Fruit fly (Drosophila melanogaster): ENCODE data around the gene CG14300.

The CG14300 gene

DNA sequence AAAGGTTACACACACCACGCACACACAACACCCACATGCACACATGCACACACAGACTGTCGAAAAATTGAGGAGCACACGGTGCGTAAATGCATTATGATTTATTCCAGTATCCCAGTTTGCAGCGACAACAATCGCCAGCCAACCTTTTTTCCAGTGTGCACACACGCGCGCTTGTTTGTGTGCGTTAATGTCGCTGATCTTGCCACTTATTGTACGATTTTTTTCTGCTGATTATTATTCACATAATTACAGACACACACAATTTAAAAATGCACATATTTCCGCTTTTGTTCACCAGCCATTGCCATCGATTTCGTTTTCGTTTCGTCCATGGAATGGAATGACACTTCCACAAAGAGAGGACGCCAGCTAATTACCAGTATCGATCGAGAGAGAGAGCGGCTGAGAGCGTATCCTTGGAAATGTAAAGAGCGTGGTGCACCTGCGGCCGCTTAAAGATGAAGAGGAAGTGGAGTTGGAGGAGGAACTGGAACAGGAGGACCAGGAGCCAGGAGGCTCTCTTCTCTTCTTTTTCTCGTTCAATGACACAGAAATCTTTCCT, 35.0 kb downstream of the CG14300 start:
- TF ChIP-seq EcR (GFP tag; optimal IDR thresholded peaks at IDR 0.05) (peak; percentile 98), Ets98B (GFP tag; IDR thresholded peaks at IDR 0.05) (no peak)

DNA sequence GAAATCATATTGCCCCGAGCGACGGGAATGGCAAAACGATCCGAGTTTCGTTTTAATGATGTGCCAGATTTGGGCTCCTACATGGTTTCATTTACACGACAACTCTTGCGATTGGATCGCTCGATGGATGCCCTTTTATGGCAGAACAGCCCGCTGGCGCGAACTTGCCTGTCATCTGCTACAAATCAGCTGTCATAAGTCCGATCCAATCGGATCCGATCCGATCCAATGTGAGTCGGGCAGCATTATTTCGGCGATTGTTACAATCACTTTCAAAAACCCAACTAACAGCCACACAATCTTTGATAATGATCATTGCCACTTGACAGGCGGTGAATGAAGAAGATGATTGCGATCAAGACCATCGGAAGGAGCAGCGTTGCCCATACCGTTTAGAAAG, 49.9 kb downstream of the CG14300 start:
- TF ChIP-seq D1 (tag; optimal IDR thresholded peaks at IDR 0.05) (no peak), CG8301 (tag; optimal IDR thresholded peaks at IDR 0.05) (no peak), CG32121 (GFP tag; IDR thresholded peaks at IDR 0.05) (no peak), EcR (GFP tag; optimal IDR thresholded peaks at IDR 0.05) (no peak)

Data from whole organism, pupa.